Fruit fly (Drosophila melanogaster): ENCODE measurements around the gene Wnk.

Wnk gene

dm6 chr3L:21515823-21516715 lies 38.7 kb downstream of the Wnk start, which contains the start of the genes SAK and Cdk12 (continued):
- TF ChIP-seq sr (GFP tag; IDR thresholded peaks at IDR 0.05) (peak; percentile 5; the same call in 1 of the 3 replicates), sqz (GFP tag; optimal IDR thresholded peaks at IDR 0.05) (peak; percentile 76), ftz-f1 (GFP tag; optimal IDR thresholded peaks at IDR 0.05) (no peak), pb (GFP tag; optimal IDR thresholded peaks at IDR 0.05) (peak; percentile 16), CG10543 (GFP tag; optimal IDR thresholded peaks at IDR 0.05) (peak; percentile 95), trh (GFP tag; optimal IDR thresholded peaks at IDR 0.05) (peak; percentile 55), Ets65A (GFP tag) (peak; percentile 98), gt (GFP tag; IDR thresholded peaks at IDR 0.05) (peak; percentile 44), Neu2 (GFP tag; optimal IDR thresholded peaks at IDR 0.05; ENCODE audit: borderline replicate concordance) (no peak), E2f1 (GFP tag; IDR thresholded peaks at IDR 0.05) (peak; percentile 82), CG12942 (GFP tag; optimal IDR thresholded peaks at IDR 0.05) (peak; percentile 76), pfk (GFP tag; optimal IDR thresholded peaks at IDR 0.05) (peak; percentile 24), ken (GFP tag; IDR thresholded peaks at IDR 0.05) (peak; percentile 72), CG10366 (GFP tag; IDR thresholded peaks at IDR 0.05) (peak; percentile 71; the same call in 1 of the 2 replicates), az2 (GFP tag; optimal IDR thresholded peaks at IDR 0.05) (peak; percentile 86), Mes4 (GFP tag; optimal IDR thresholded peaks at IDR 0.05) (peak; percentile 29), shn (GFP tag; optimal IDR thresholded peaks at IDR 0.05) (peak; percentile 55), Oaz (GFP tag; IDR thresholded peaks at IDR 0.05) (peak; percentile 80), wor (GFP tag; IDR thresholded peaks at IDR 0.05) (peak; percentile 67), Adf1 (GFP tag; IDR thresholded peaks at IDR 0.05) (peak; percentile 55), Gsc (GFP tag; IDR thresholded peaks at IDR 0.05) (no peak; the same call in 1 of the 2 replicates), Tbp (GFP tag; optimal IDR thresholded peaks at IDR 0.05) (no peak), CG10431 (GFP tag; optimal IDR thresholded peaks at IDR 0.05) (peak; percentile 38), pan (optimal IDR thresholded peaks at IDR 0.05) (no peak), pan (GFP tag; optimal IDR thresholded peaks at IDR 0.05 in 1 of 2, IDR thresholded peaks at IDR 0.05 in 1 of 2) (peak in 1 of 2 experiments; percentile 84), rib (GFP tag; IDR thresholded peaks at IDR 0.05) (peak; percentile 64; the same call in 1 of the 2 replicates), E2f2 (GFP tag; IDR thresholded peaks at IDR 0.05) (peak; percentile 83), CG30020 (tag; optimal IDR thresholded peaks at IDR 0.05) (peak; percentile 89), Dll (GFP tag; IDR thresholded peaks at IDR 0.05; ENCODE audit: partially characterized antibody) (peak; percentile 56; the same call in 2 of the 4 replicates), disco-r (GFP tag; optimal IDR thresholded peaks at IDR 0.05) (peak; percentile 29), knrl (GFP tag; IDR thresholded peaks at IDR 0.05; ENCODE audit: partially characterized antibody) (peak; percentile 64), CG9437 (GFP tag; optimal IDR thresholded peaks at IDR 0.05) (peak; percentile 82), Optix (GFP tag; IDR thresholded peaks at IDR 0.05) (peak; percentile 65; the same call in 2 of the 3 replicates), CG12104 (GFP tag; optimal IDR thresholded peaks at IDR 0.05) (peak; percentile 91), Dad (GFP tag; optimal IDR thresholded peaks at IDR 0.05) (peak; percentile 48), CG1792 (GFP tag; optimal IDR thresholded peaks at IDR 0.05) (peak; percentile 10), odd (GFP tag; optimal IDR thresholded peaks at IDR 0.05) (peak; percentile 80), yki (optimal IDR thresholded peaks at IDR 0.05) (no peak), scrt (GFP tag; optimal IDR thresholded peaks at IDR 0.05) (peak; percentile 71), emc (GFP tag; optimal IDR thresholded peaks at IDR 0.05) (no peak), CG14667 (GFP tag; IDR thresholded peaks at IDR 0.05) (peak; percentile 80), CG18011 (GFP tag; optimal IDR thresholded peaks at IDR 0.05) (peak; percentile 61), sug (tag; optimal IDR thresholded peaks at IDR 0.05) (peak; percentile 87), row (GFP tag; IDR thresholded peaks at IDR 0.05) (peak; percentile 96), al (GFP tag; IDR thresholded peaks at IDR 0.05) (peak; percentile 75), CG17361 (GFP tag; IDR thresholded peaks at IDR 0.05) (peak; percentile 95), CG14050 (GFP tag; IDR thresholded peaks at IDR 0.05) (peak; percentile 54), grn (GFP tag; optimal IDR thresholded peaks at IDR 0.05) (no peak), Hmr (GFP tag; optimal IDR thresholded peaks at IDR 0.05) (peak; percentile 88), Hsf (GFP tag; optimal IDR thresholded peaks at IDR 0.05) (peak; percentile 71)
